Worm (Caenorhabditis elegans): ENCODE data around the gene cylc-1.
A peak's percentile ranks its signal among the peaks of the same experiment; 100 is the strongest.

DNA sequence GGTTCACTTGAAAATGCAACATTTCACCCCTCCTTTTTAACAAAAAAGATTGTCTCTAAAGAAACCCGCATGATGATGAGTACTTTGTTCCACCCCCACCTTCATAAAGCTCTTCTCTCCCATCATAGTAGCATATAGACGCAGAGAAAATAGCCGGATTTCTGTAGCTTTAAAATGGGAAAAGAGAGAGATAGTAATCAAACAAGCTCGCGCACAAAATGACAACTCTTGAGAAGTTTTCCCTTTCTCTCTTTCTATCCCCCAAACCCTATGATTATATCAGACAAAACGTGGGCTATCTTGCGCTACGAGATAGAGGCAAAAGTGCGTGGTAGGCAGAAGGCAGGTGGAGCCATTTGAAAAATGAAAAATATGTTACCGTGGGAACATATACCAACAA lies 23.0 kb downstream of the cylc-1 start:
- no peak for TF ChIP-seq egl-27 (tag; optimal IDR thresholded peaks at IDR 0.05)
- TF ChIP-seq snpc-4 (tag; optimal IDR thresholded peaks at IDR 0.05), result no peak
- TF ChIP-seq nhr-12 (tag; optimal IDR thresholded peaks at IDR 0.05), result no peak
- TF ChIP-seq ama-1 (optimal IDR thresholded peaks at IDR 0.05), result no peak
- TF ChIP-seq nhr-23 (tag; optimal IDR thresholded peaks at IDR 0.05), result no peak
- TF ChIP-seq aly-2 (tag; optimal IDR thresholded peaks at IDR 0.05), result no peak
- no peak for TF ChIP-seq ceh-28 (tag; optimal IDR thresholded peaks at IDR 0.05)
- TF ChIP-seq mml-1 (tag; optimal IDR thresholded peaks at IDR 0.05), result no peak
- no peak for TF ChIP-seq elt-1 (tag; optimal IDR thresholded peaks at IDR 0.05)
- no peak for TF ChIP-seq nfya-1 (tag; optimal IDR thresholded peaks at IDR 0.05; ENCODE audit: insufficient read depth)
- TF ChIP-seq pha-4 (tag; optimal IDR thresholded peaks at IDR 0.05), result peak; percentile 60
- no peak for TF ChIP-seq nhr-25 (tag; optimal IDR thresholded peaks at IDR 0.05)
- TF ChIP-seq nhr-76 (tag; optimal IDR thresholded peaks at IDR 0.05), result no peak
- no peak for TF ChIP-seq fos-1 (tag; optimal IDR thresholded peaks at IDR 0.05)

All from whole organism, L3 larva.